Fruit fly (Drosophila melanogaster) whole organism, embryonic: Measurements from ENCODE around the gene Rtca.

Experiments used
- ATbp ChIP-seq: fragments of 200-800 bp; sonication (Bioruptor generic); optimal IDR thresholded peaks from 2 replicates; lab custom pipeline; 2017; ENCODE audit warnings: missing biosample characterization, mild to moderate bottlenecking, missing genetic modification characterization, missing genetic modification reagents
- Adf1 ChIP-seq: fragments of 200-800 bp; sonication (Bioruptor generic); IDR thresholded peaks from 2 replicates; pipeline ENCODE4 v1.3.6; 2022; ENCODE audit warnings: missing biosample characterization, missing genetic modification characterization
- Atf6 ChIP-seq: fragments of 200-800 bp; sonication (Bioruptor generic); IDR thresholded peaks from 2 replicates; pipeline ENCODE4 v1.3.6; 2022; ENCODE audit warnings: missing biosample characterization, missing genetic modification characterization
- Blimp-1 ChIP-seq: fragments of 200-800 bp; sonication (Bioruptor generic); optimal IDR thresholded peaks from 3 replicates; lab custom pipeline; 2018; ENCODE audit warnings: missing biosample characterization, missing genetic modification characterization, mild to moderate bottlenecking, moderate library complexity, missing genetic modification reagents
- CG11560 ChIP-seq: fragments of 200-800 bp; sonication (Bioruptor generic); IDR thresholded peaks from 3 replicates; pipeline ENCODE4 v1.3.6; 2022; ENCODE audit warnings: missing biosample characterization, missing genetic modification characterization
- CG12236 ChIP-seq: fragments of 200-800 bp; sonication (Bioruptor generic); optimal IDR thresholded peaks from 2 replicates; lab custom pipeline; 2016; ENCODE audit warnings: missing biosample characterization, missing genetic modification characterization
- CG13287 ChIP-seq: fragments of 200-800 bp; sonication (Bioruptor generic); IDR thresholded peaks from 2 replicates; pipeline ENCODE4 v1.3.6; 2022; ENCODE audit warnings: missing biosample characterization, missing genetic modification characterization; ENCODE audit not compliant: partially characterized antibody
- CG13424 ChIP-seq: fragments of 200-800 bp; sonication (Bioruptor generic); optimal IDR thresholded peaks from 2 replicates; lab custom pipeline; 2019; ENCODE audit warnings: missing biosample characterization, mild to moderate bottlenecking, missing genetic modification characterization, moderate library complexity
- CG13894 ChIP-seq: fragments of 200-800 bp; sonication (Bioruptor generic); optimal IDR thresholded peaks from 3 replicates; lab custom pipeline; 2018; ENCODE audit warnings: missing biosample characterization, mild to moderate bottlenecking, missing genetic modification characterization, moderate library complexity
- CG16815 ChIP-seq: fragments of 200-800 bp; sonication (Bioruptor generic); optimal IDR thresholded peaks from 3 replicates; lab custom pipeline; 2017; ENCODE audit warnings: missing biosample characterization, mild to moderate bottlenecking, missing genetic modification characterization
- CG17186 ChIP-seq: fragments of 200-800 bp; sonication (Bioruptor generic); optimal IDR thresholded peaks from 3 replicates; lab custom pipeline; 2017; ENCODE audit warnings: missing biosample characterization, missing genetic modification reagents, missing genetic modification characterization
- CG17328 ChIP-seq: fragments of 200-800 bp; sonication (Bioruptor generic); IDR thresholded peaks from 2 replicates; pipeline ENCODE4 v1.3.6; 2022; ENCODE audit warnings: missing biosample characterization, missing genetic modification characterization
- CG18476 ChIP-seq: fragments of 200-800 bp; sonication (Bioruptor generic); optimal IDR thresholded peaks from 2 replicates; lab custom pipeline; 2016; ENCODE audit warnings: missing biosample characterization, mild to moderate bottlenecking, missing genetic modification characterization
- CG3065 ChIP-seq: fragments of 200-800 bp; sonication (Bioruptor generic); optimal IDR thresholded peaks from 2 replicates; lab custom pipeline; 2016; ENCODE audit warnings: missing biosample characterization, missing genetic modification characterization
- CG3281 ChIP-seq: fragments of 200-800 bp; sonication (Bioruptor generic); optimal IDR thresholded peaks from 3 replicates; lab custom pipeline; 2017; ENCODE audit warnings: missing biosample characterization, mild to moderate bottlenecking, missing genetic modification characterization
- CG3995 ChIP-seq: fragments of 200-800 bp; sonication (Bioruptor generic); optimal IDR thresholded peaks from 3 replicates; lab custom pipeline; 2016; ENCODE audit warnings: missing biosample characterization, missing genetic modification characterization
- CG4282 ChIP-seq: fragments of 200-800 bp; sonication (Bioruptor generic); optimal IDR thresholded peaks from 2 replicates; lab custom pipeline; 2016; ENCODE audit warnings: missing biosample characterization, missing genetic modification characterization
- CG43689 ChIP-seq: fragments of 200-800 bp; sonication (Bioruptor generic); IDR thresholded peaks from 2 replicates; pipeline ENCODE4 v1.3.6; 2022; ENCODE audit warnings: missing biosample characterization, missing genetic modification characterization
- CG4617 ChIP-seq: fragments of 200-800 bp; sonication (Bioruptor generic); optimal IDR thresholded peaks from 3 replicates; lab custom pipeline; 2016; ENCODE audit warnings: missing biosample characterization, missing genetic modification characterization, borderline replicate concordance
- CG6854 ChIP-seq: fragments of 200-800 bp; sonication (Bioruptor generic); optimal IDR thresholded peaks from 3 replicates; lab custom pipeline; 2017; ENCODE audit warnings: missing biosample characterization, mild to moderate bottlenecking, missing genetic modification characterization
- CG8281 ChIP-seq: fragments of 200-800 bp; sonication (Bioruptor generic); optimal IDR thresholded peaks from 2 replicates; lab custom pipeline; 2018; ENCODE audit warnings: missing biosample characterization, mild to moderate bottlenecking, missing genetic modification characterization, moderate library complexity
- CG8478 ChIP-seq: fragments of >200 bp; optimal IDR thresholded peaks from 2 replicates; lab custom pipeline; 2018
- Camta ChIP-seq: fragments of 200-800 bp; sonication (Bioruptor generic); optimal IDR thresholded peaks from 2 replicates; lab custom pipeline; 2016; ENCODE audit warnings: missing biosample characterization, missing genetic modification characterization
- Chrac-16 ChIP-seq: fragments of 200-800 bp; sonication (Bioruptor generic); optimal IDR thresholded peaks from 3 replicates; lab custom pipeline; 2016; ENCODE audit warnings: missing biosample characterization, missing genetic modification characterization
- Dip3 ChIP-seq: fragments of 200-800 bp; sonication (Bioruptor generic); optimal IDR thresholded peaks from 3 replicates; lab custom pipeline; 2016; ENCODE audit warnings: missing biosample characterization, missing genetic modification characterization
- Gsc ChIP-seq: fragments of 200-800 bp; sonication (Bioruptor generic); IDR thresholded peaks from 2 replicates; pipeline ENCODE4 v1.3.6; 2022; ENCODE audit warnings: missing biosample characterization, missing genetic modification characterization
- Gug ChIP-seq: fragments of 200-800 bp; sonication (Bioruptor generic); IDR thresholded peaks from 4 replicates; pipeline ENCODE4 v1.3.6; 2022; ENCODE audit warnings: missing biosample characterization, missing genetic modification characterization
- Hand ChIP-seq: fragments of 200-800 bp; sonication (Bioruptor generic); optimal IDR thresholded peaks from 2 replicates; lab custom pipeline; 2017; ENCODE audit warnings: mild to moderate bottlenecking, missing biosample characterization, missing genetic modification reagents, missing genetic modification characterization
- Lpt ChIP-seq: fragments of >200 bp; optimal IDR thresholded peaks from 2 replicates; lab custom pipeline; 2018; ENCODE audit warnings: missing biosample characterization, missing genetic modification characterization
- Med ChIP-seq: fragments of 200-800 bp; sonication (Bioruptor generic); peaks from one replicate; lab custom pipeline; 2016; ENCODE audit warnings: missing biosample characterization, missing genetic modification characterization, mild to moderate bottlenecking, inconsistent platforms, moderate library complexity
- Oaz ChIP-seq: fragments of 200-800 bp; sonication (Bioruptor generic); IDR thresholded peaks from 2 replicates; pipeline ENCODE4 v1.3.6; 2022; ENCODE audit warnings: missing biosample characterization, missing genetic modification characterization
- Oli ChIP-seq: fragments of 200-800 bp; sonication (Bioruptor generic); optimal IDR thresholded peaks from 2 replicates; lab custom pipeline; 2018; ENCODE audit warnings: missing biosample characterization, mild to moderate bottlenecking, missing genetic modification characterization, moderate library complexity
- Spps ChIP-seq: fragments of 200-800 bp; sonication (Bioruptor generic); optimal IDR thresholded peaks from 2 replicates; lab custom pipeline; 2018; ENCODE audit warnings: missing biosample characterization, mild to moderate bottlenecking, missing genetic modification characterization
- YL-1 ChIP-seq: fragments of 200-800 bp; sonication (Bioruptor generic); optimal IDR thresholded peaks from 3 replicates; lab custom pipeline; 2017; ENCODE audit warnings: missing biosample characterization, mild to moderate bottlenecking, missing genetic modification characterization
- abd-A ChIP-seq: fragments of 200-800 bp; sonication (Bioruptor generic); optimal IDR thresholded peaks from 3 replicates; lab custom pipeline; 2019; ENCODE audit warnings: missing biosample characterization, mild to moderate bottlenecking, missing genetic modification characterization, moderate library complexity
- ap ChIP-seq: fragments of 200-800 bp; sonication (Bioruptor generic); IDR thresholded peaks from 2 replicates; pipeline ENCODE4 v1.3.6; 2022; ENCODE audit warnings: missing biosample characterization, missing genetic modification characterization
- disco-r ChIP-seq: fragments of 200-800 bp; sonication (Bioruptor generic); optimal IDR thresholded peaks from 2 replicates; lab custom pipeline; 2016; ENCODE audit warnings: missing biosample characterization, missing genetic modification characterization
- ems ChIP-seq: fragments of 200-800 bp; sonication (Bioruptor generic); optimal IDR thresholded peaks from 3 replicates; lab custom pipeline; 2016; ENCODE audit warnings: missing biosample characterization, missing genetic modification characterization
- exex ChIP-seq: fragments of 200-800 bp; sonication (Bioruptor generic); optimal IDR thresholded peaks from 4 replicates; lab custom pipeline; 2018; ENCODE audit warnings: missing biosample characterization, mild to moderate bottlenecking, missing genetic modification characterization, moderate library complexity
- gt ChIP-seq: fragments of 200-800 bp; sonication (Bioruptor generic); IDR thresholded peaks from 2 replicates; pipeline ENCODE4 v1.3.6; 2022; ENCODE audit warnings: missing biosample characterization, missing genetic modification characterization
- hth ChIP-seq: fragments of >200 bp; optimal IDR thresholded peaks from 2 replicates; lab custom pipeline; 2017; ENCODE audit warnings: inconsistent platforms
- lola ChIP-seq, 3 experiments: fragments of >200 bp in 2 of 3; fragments of 200-800 bp in 1 of 3; sonication (Bioruptor generic) in 1 of 3; optimal IDR thresholded peaks; 2 replicates each; lab custom pipeline; 2017 to 2019; ENCODE audit warnings: missing biosample characterization in 3 of 3, missing genetic modification characterization in 3 of 3, mild to moderate bottlenecking in 1 of 3, moderate library complexity in 1 of 3
- lov ChIP-seq, 2 experiments: fragments of 200-800 bp in 1 of 2; fragments of >200 bp in 1 of 2; sonication (Bioruptor generic) in 1 of 2; IDR thresholded peaks in 1 of 2; optimal IDR thresholded peaks in 1 of 2; 2 replicates in 1 of 2; 3 replicates in 1 of 2; pipeline versions ENCODE4 v1.3.6 to Lab custom; 2017 to 2022; ENCODE audit warnings: missing biosample characterization in 1 of 2, missing genetic modification characterization in 1 of 2
- nerfin-1 ChIP-seq: fragments of 200-800 bp; sonication (Bioruptor generic); optimal IDR thresholded peaks from 3 replicates; lab custom pipeline; 2019; ENCODE audit warnings: missing biosample characterization, mild to moderate bottlenecking, missing genetic modification characterization, moderate library complexity
- psq ChIP-seq: fragments of 200-800 bp; sonication (Bioruptor generic); optimal IDR thresholded peaks from 2 replicates; lab custom pipeline; 2017; ENCODE audit warnings: missing biosample characterization, missing genetic modification characterization
- sima ChIP-seq: fragments of 200-800 bp; sonication (Bioruptor generic); optimal IDR thresholded peaks from 2 replicates; lab custom pipeline; 2016; ENCODE audit warnings: missing biosample characterization, missing genetic modification characterization
- slbo ChIP-seq: fragments of 200-800 bp; sonication (Bioruptor generic); IDR thresholded peaks from 2 replicates; pipeline ENCODE4 v1.3.6; 2022; ENCODE audit warnings: missing biosample characterization, missing genetic modification characterization
- sob ChIP-seq: fragments of 200-800 bp; sonication (Bioruptor generic); IDR thresholded peaks from 2 replicates; pipeline ENCODE4 v1.3.6; 2022; ENCODE audit warnings: missing biosample characterization, missing genetic modification characterization
- wor ChIP-seq: fragments of 200-800 bp; sonication (Bioruptor generic); IDR thresholded peaks from 2 replicates; pipeline ENCODE4 v1.3.6; 2022; ENCODE audit warnings: missing biosample characterization, missing genetic modification characterization
- yki ChIP-seq: fragments of >200 bp; optimal IDR thresholded peaks from 3 replicates; lab custom pipeline; 2018

Rtca gene

dm6 chrX:2123965-2124688 lies 51.9 kb downstream of the Rtca start (continued):
- peak; percentile 84 for TF ChIP-seq ems
- TF ChIP-seq Med (GFP tag; lab: Kevin White, UChicago), result peak; percentile 90
- no peak for TF ChIP-seq Lpt (GFP tag; lab: Kevin White, UChicago)
- TF ChIP-seq CG3065 (GFP tag; lab: Kevin White, UChicago), result peak; percentile 89
- TF ChIP-seq sima (GFP tag; lab: Kevin White, UChicago), result no peak
- TF ChIP-seq CG11560 (tag; lab: Robert Waterston, UW), result peak; percentile 80
- TF ChIP-seq hth (lab: Kevin White, UChicago), result peak; percentile 20
- peak; percentile 64; the same call in 1 of the 2 replicates for TF ChIP-seq CG43689 (GFP tag; lab: Robert Waterston, UW)
- peak; percentile 87 for TF ChIP-seq exex (tag; lab: Kevin White, UChicago)
- peak; percentile 92 for TF ChIP-seq Chrac-16 (GFP tag; lab: Kevin White, UChicago)
- peak in 1 of 3 experiments; percentile 99 for TF ChIP-seq lola (GFP tag; optimal IDR thresholded peaks at IDR 0.05; lab: Kevin White, UChicago)
- TF ChIP-seq CG12236, result peak; percentile 42
- TF ChIP-seq nerfin-1 (tag; lab: Kevin White, UChicago), result peak; percentile 96
- TF ChIP-seq yki (lab: Kevin White, UChicago), result peak; percentile 14
- TF ChIP-seq Blimp-1 (GFP tag; lab: Kevin White, UChicago), result peak; percentile 95
- peak; percentile 84 for TF ChIP-seq ap (GFP tag; lab: Robert Waterston, UW)
- peak; percentile 45 for TF ChIP-seq disco-r
- TF ChIP-seq sob (GFP tag; lab: Robert Waterston, UW), result peak; percentile 89
- peak; percentile 97 for TF ChIP-seq Spps
- TF ChIP-seq wor, result peak; percentile 85
- TF ChIP-seq Oli, result peak; percentile 99
- TF ChIP-seq CG3995 (GFP tag; lab: Kevin White, UChicago), result peak; percentile 48
- peak; percentile 94 for TF ChIP-seq CG4282 (GFP tag; lab: Kevin White, UChicago)
- peak; percentile 71 for TF ChIP-seq psq (GFP tag; lab: Kevin White, UChicago)
- TF ChIP-seq CG13894 (tag; lab: Kevin White, UChicago), result peak; percentile 86
- no peak for TF ChIP-seq CG8478 (lab: Kevin White, UChicago)
- peak; percentile 85 for TF ChIP-seq abd-A
- TF ChIP-seq ATbp, result peak; percentile 95
- peak; percentile 85 for TF ChIP-seq Gsc (GFP tag; lab: Robert Waterston, UW)
- peak; percentile 80 for TF ChIP-seq Dip3
- TF ChIP-seq CG3281 (GFP tag; lab: Kevin White, UChicago), result peak; percentile 99
- peak; percentile 72 for TF ChIP-seq Oaz
- TF ChIP-seq Hand, result peak; percentile 97
- peak; percentile 90 for TF ChIP-seq CG18476 (GFP tag; lab: Kevin White, UChicago)
- TF ChIP-seq CG17328, result peak; percentile 90
- peak; percentile 50 for TF ChIP-seq CG17186
- TF ChIP-seq lov (optimal IDR thresholded peaks at IDR 0.05; lab: Kevin White, UChicago), result no peak
- TF ChIP-seq lov (GFP tag; IDR thresholded peaks at IDR 0.05; lab: Robert Waterston, UW), result peak; percentile 75; the same call in 1 of the 3 replicates
- TF ChIP-seq Camta (GFP tag; lab: Kevin White, UChicago), result peak; percentile 76
- peak; percentile 94 for TF ChIP-seq Gug (GFP tag; lab: Robert Waterston, UW)
- peak; percentile 99 for TF ChIP-seq CG13424
- TF ChIP-seq Adf1 (GFP tag; lab: Robert Waterston, UW), result no peak
- TF ChIP-seq CG8281 (tag; lab: Kevin White, UChicago), result peak; percentile 91
- peak; percentile 87 for TF ChIP-seq CG4617
- no peak for TF ChIP-seq CG13287
- peak; percentile 95 for TF ChIP-seq slbo (GFP tag; lab: Robert Waterston, UW)
- peak; percentile 83 for TF ChIP-seq gt (GFP tag; lab: Robert Waterston, UW)
- TF ChIP-seq Atf6 (GFP tag; lab: Robert Waterston, UW), result peak; percentile 64; the same call in 1 of the 2 replicates
- peak; percentile 94 for TF ChIP-seq YL-1 (GFP tag; lab: Kevin White, UChicago)
- peak; percentile 97 for TF ChIP-seq CG16815
- peak; percentile 98 for TF ChIP-seq CG6854
